Fruit fly (Drosophila melanogaster) whole organism, embryonic: ENCODE results near the gene nonA.

Experiments used
- Blimp-1 ChIP-seq: fragments of 200-800 bp; sonication (Bioruptor generic); optimal IDR thresholded peaks from 3 replicates; lab custom pipeline; 2018; ENCODE audit warnings: missing biosample characterization, missing genetic modification characterization, mild to moderate bottlenecking, moderate library complexity, missing genetic modification reagents
- CG1233 ChIP-seq: fragments of 200-800 bp; sonication (Bioruptor generic); optimal IDR thresholded peaks from 4 replicates; lab custom pipeline; 2018; ENCODE audit warnings: missing biosample characterization, mild to moderate bottlenecking, missing genetic modification characterization
- CG12744 ChIP-seq: fragments of 200-800 bp; sonication (Bioruptor generic); optimal IDR thresholded peaks from 2 replicates; lab custom pipeline; 2016; ENCODE audit warnings: missing biosample characterization, missing genetic modification characterization
- CG13775 ChIP-seq: fragments of 200-800 bp; sonication (Bioruptor generic); optimal IDR thresholded peaks from 3 replicates; lab custom pipeline; 2017; ENCODE audit warnings: missing biosample characterization, mild to moderate bottlenecking, missing genetic modification characterization
- CG14441 ChIP-seq: fragments of 200-800 bp; sonication (Bioruptor generic); IDR thresholded peaks from 2 replicates; pipeline ENCODE4 v1.3.6; 2022; ENCODE audit warnings: missing biosample characterization, missing genetic modification characterization
- CG1647 ChIP-seq: fragments of 200-800 bp; sonication (Bioruptor generic); optimal IDR thresholded peaks from 3 replicates; lab custom pipeline; 2016; ENCODE audit warnings: missing biosample characterization, missing genetic modification characterization
- CG2199 ChIP-seq: fragments of 200-800 bp; sonication (Bioruptor generic); IDR thresholded peaks from 3 replicates; pipeline ENCODE4 v1.3.6; 2022; ENCODE audit warnings: missing biosample characterization, missing genetic modification characterization
- CG2712 ChIP-seq: fragments of 200-800 bp; optimal IDR thresholded peaks from 3 replicates; lab custom pipeline; 2019; ENCODE audit warnings: missing biosample characterization, mild to moderate bottlenecking, missing genetic modification characterization, moderate library complexity
- CG32532 ChIP-seq: fragments of 200-800 bp; sonication (Bioruptor generic); IDR thresholded peaks from 2 replicates; pipeline ENCODE4 v1.3.6; 2022; ENCODE audit warnings: missing biosample characterization, missing genetic modification characterization
- CG32772 ChIP-seq: fragments of 200-800 bp; sonication (Bioruptor generic); IDR thresholded peaks from 2 replicates; pipeline ENCODE4 v1.3.6; 2022; ENCODE audit warnings: missing biosample characterization, missing genetic modification characterization
- CG6765 ChIP-seq: fragments of 200-800 bp; sonication (Bioruptor generic); optimal IDR thresholded peaks from 3 replicates; lab custom pipeline; 2017; ENCODE audit warnings: missing biosample characterization, mild to moderate bottlenecking, missing genetic modification characterization
- CG6791 ChIP-seq: fragments of 200-800 bp; sonication (Bioruptor generic); IDR thresholded peaks from 3 replicates; pipeline ENCODE4 v1.3.6; 2022; ENCODE audit warnings: missing biosample characterization, missing genetic modification characterization; ENCODE audit not compliant: partially characterized antibody
- CkIIα-i1 ChIP-seq: fragments of 200-800 bp; sonication (Bioruptor generic); IDR thresholded peaks from 2 replicates; pipeline ENCODE4 v1.3.6; 2022; ENCODE audit warnings: missing biosample characterization, missing genetic modification characterization
- Dbx ChIP-seq: fragments of 200-800 bp; sonication (Bioruptor generic); IDR thresholded peaks from 3 replicates; pipeline ENCODE4 v1.3.6; 2022; ENCODE audit warnings: missing biosample characterization, missing genetic modification characterization
- Dip3 ChIP-seq: fragments of 200-800 bp; sonication (Bioruptor generic); optimal IDR thresholded peaks from 3 replicates; lab custom pipeline; 2016; ENCODE audit warnings: missing biosample characterization, missing genetic modification characterization
- Dll ChIP-seq: fragments of 200-800 bp; sonication (Bioruptor generic); IDR thresholded peaks from 4 replicates; pipeline ENCODE4 v1.3.6; 2022; ENCODE audit warnings: missing biosample characterization, missing genetic modification characterization; ENCODE audit not compliant: partially characterized antibody
- Hmx ChIP-seq: fragments of 200-800 bp; sonication (Bioruptor generic); optimal IDR thresholded peaks from 2 replicates; lab custom pipeline; 2016; ENCODE audit warnings: missing biosample characterization, missing genetic modification characterization
- Ptx1 ChIP-seq: fragments of 200-800 bp; sonication (Bioruptor generic); IDR thresholded peaks from 2 replicates; pipeline ENCODE4 v1.3.6; 2022; ENCODE audit warnings: missing biosample characterization, missing genetic modification characterization
- Side ChIP-seq: fragments of 200-800 bp; sonication (Bioruptor generic); optimal IDR thresholded peaks from 2 replicates; lab custom pipeline; 2016; ENCODE audit warnings: missing biosample characterization, missing genetic modification characterization
- Sin3A ChIP-seq: fragments of >200 bp; optimal IDR thresholded peaks from 2 replicates; lab custom pipeline; 2018
- Taf1 ChIP-seq: fragments of 200-800 bp; sonication (Bioruptor generic); IDR thresholded peaks from 2 replicates; pipeline ENCODE4 v1.3.6; 2022; ENCODE audit warnings: missing biosample characterization, missing genetic modification characterization
- Trl ChIP-seq, 3 experiments: fragments of >200 bp in 2 of 3; fragments of 200-800 bp in 1 of 3; sonication (Bioruptor generic) in 1 of 3; optimal IDR thresholded peaks; 2 replicates in 1 of 3; 3 replicates in 2 of 3; lab custom pipeline; 2016 to 2017; ENCODE audit warnings: missing biosample characterization in 1 of 3, missing genetic modification characterization in 1 of 3
- amos ChIP-seq: fragments of 200-800 bp; sonication (Bioruptor generic); IDR thresholded peaks from 2 replicates; pipeline ENCODE4 v1.3.6; 2022; ENCODE audit warnings: missing biosample characterization, missing genetic modification characterization; ENCODE audit not compliant: partially characterized antibody
- ap ChIP-seq: fragments of 200-800 bp; sonication (Bioruptor generic); IDR thresholded peaks from 2 replicates; pipeline ENCODE4 v1.3.6; 2022; ENCODE audit warnings: missing biosample characterization, missing genetic modification characterization
- az2 ChIP-seq: fragments of 200-800 bp; sonication (Bioruptor generic); optimal IDR thresholded peaks from 3 replicates; lab custom pipeline; 2016; ENCODE audit warnings: missing biosample characterization, missing genetic modification characterization
- bigmax ChIP-seq: fragments of 200-800 bp; sonication (Bioruptor generic); optimal IDR thresholded peaks from 2 replicates; lab custom pipeline; 2018; ENCODE audit warnings: missing biosample characterization, mild to moderate bottlenecking, missing genetic modification characterization
- caup ChIP-seq: fragments of 200-800 bp; sonication (Bioruptor generic); optimal IDR thresholded peaks from 3 replicates; lab custom pipeline; 2017; ENCODE audit warnings: missing biosample characterization, mild to moderate bottlenecking, missing genetic modification characterization, moderate library complexity; ENCODE audit not compliant: severe bottlenecking
- cg ChIP-seq: fragments of 200-800 bp; sonication (Bioruptor generic); optimal IDR thresholded peaks from 3 replicates; lab custom pipeline; 2019; ENCODE audit warnings: missing biosample characterization, mild to moderate bottlenecking, missing genetic modification characterization, moderate library complexity
- chinmo ChIP-seq: fragments of 200-800 bp; sonication (Bioruptor generic); IDR thresholded peaks from 4 replicates; pipeline ENCODE4 v1.3.6; 2022; ENCODE audit warnings: missing biosample characterization, missing genetic modification characterization; ENCODE audit not compliant: partially characterized antibody
- chn ChIP-seq: fragments of 200-800 bp; sonication (Bioruptor generic); optimal IDR thresholded peaks from 2 replicates; lab custom pipeline; 2016; ENCODE audit warnings: missing biosample characterization, missing genetic modification characterization
- corto ChIP-seq: fragments of 200-800 bp; sonication (Bioruptor generic); optimal IDR thresholded peaks from 2 replicates; lab custom pipeline; 2016; ENCODE audit warnings: missing biosample characterization, mild to moderate bottlenecking, missing genetic modification characterization, moderate library complexity
- danr ChIP-seq: fragments of 200-800 bp; sonication (Bioruptor generic); IDR thresholded peaks from 2 replicates; pipeline ENCODE4 v1.3.6; 2022; ENCODE audit warnings: missing biosample characterization, missing genetic modification characterization
- dimm ChIP-seq: fragments of 200-800 bp; sonication (Bioruptor generic); IDR thresholded peaks from 2 replicates; pipeline ENCODE4 v1.3.6; 2022; ENCODE audit warnings: missing biosample characterization, missing genetic modification characterization
- dpn ChIP-seq, 2 experiments: fragments of 200-800 bp; sonication (Bioruptor generic); optimal IDR thresholded peaks; 3 replicates each; lab custom pipeline; 2016; ENCODE audit warnings: missing biosample characterization in 2 of 2, missing genetic modification characterization in 2 of 2
- dysf ChIP-seq: fragments of 200-800 bp; sonication (Bioruptor generic); IDR thresholded peaks from 3 replicates; pipeline ENCODE4 v1.3.6; 2022; ENCODE audit warnings: missing biosample characterization, missing genetic modification characterization
- hth ChIP-seq: fragments of >200 bp; optimal IDR thresholded peaks from 2 replicates; lab custom pipeline; 2017; ENCODE audit warnings: inconsistent platforms
- kay ChIP-seq: fragments of 200-800 bp; sonication (Bioruptor generic); optimal IDR thresholded peaks from 2 replicates; lab custom pipeline; 2016; ENCODE audit warnings: missing biosample characterization, missing genetic modification characterization
- ken ChIP-seq: fragments of 200-800 bp; sonication (Bioruptor generic); IDR thresholded peaks from 3 replicates; pipeline ENCODE4 v1.3.6; 2022; ENCODE audit warnings: missing biosample characterization, missing genetic modification characterization
- lbe ChIP-seq: fragments of 200-800 bp; sonication (Bioruptor generic); optimal IDR thresholded peaks from 2 replicates; lab custom pipeline; 2016; ENCODE audit warnings: missing biosample characterization, mild to moderate bottlenecking, missing genetic modification characterization
- lilli ChIP-seq: fragments of 200-800 bp; sonication (Bioruptor generic); optimal IDR thresholded peaks from 3 replicates; lab custom pipeline; 2016; ENCODE audit warnings: missing biosample characterization, missing genetic modification characterization
- maf-S ChIP-seq: fragments of 200-800 bp; sonication (Bioruptor generic); optimal IDR thresholded peaks from 2 replicates; lab custom pipeline; 2016; ENCODE audit warnings: missing biosample characterization, missing genetic modification characterization
- mam ChIP-seq: fragments of 200-800 bp; sonication (Bioruptor generic); optimal IDR thresholded peaks from 3 replicates; lab custom pipeline; 2016; ENCODE audit warnings: missing biosample characterization, missing genetic modification characterization
- odd ChIP-seq: fragments of 200-800 bp; sonication (Bioruptor generic); optimal IDR thresholded peaks from 2 replicates; lab custom pipeline; 2017; ENCODE audit warnings: missing biosample characterization, mild to moderate bottlenecking, missing genetic modification characterization
- pho ChIP-seq: fragments of 200-800 bp; sonication (Bioruptor generic); optimal IDR thresholded peaks from 2 replicates; lab custom pipeline; 2016; ENCODE audit warnings: missing biosample characterization, missing genetic modification characterization
- phol ChIP-seq: fragments of 200-800 bp; sonication (Bioruptor generic); optimal IDR thresholded peaks from 3 replicates; lab custom pipeline; 2018; ENCODE audit warnings: missing biosample characterization, mild to moderate bottlenecking, missing genetic modification characterization, moderate library complexity
- pros ChIP-seq: fragments of 200-800 bp; sonication (Bioruptor generic); optimal IDR thresholded peaks from 3 replicates; lab custom pipeline; 2019; ENCODE audit warnings: missing biosample characterization, mild to moderate bottlenecking, missing genetic modification characterization, moderate library complexity
- row ChIP-seq: fragments of 200-800 bp; sonication (Bioruptor generic); IDR thresholded peaks from 3 replicates; pipeline ENCODE4 v1.3.6; 2022; ENCODE audit warnings: missing biosample characterization, missing genetic modification characterization
- trh ChIP-seq: fragments of 200-800 bp; sonication (Bioruptor generic); optimal IDR thresholded peaks from 2 replicates; lab custom pipeline; 2016; ENCODE audit warnings: missing biosample characterization, missing genetic modification characterization
- vvl ChIP-seq: fragments of 200-800 bp; sonication (Bioruptor generic); IDR thresholded peaks from 2 replicates; pipeline ENCODE4 v1.3.6; 2022; ENCODE audit warnings: missing biosample characterization, missing genetic modification characterization
- z ChIP-seq: fragments of 200-800 bp; sonication (Bioruptor generic); IDR thresholded peaks from 3 replicates; pipeline ENCODE4 v1.3.6; 2022; ENCODE audit warnings: missing biosample characterization, missing genetic modification characterization

The nonA gene

dm6 chrX:16320197-16320921, 41.0 kb upstream of the nonA start, which contains the start of gene Cyp1 (continued):
- TF ChIP-seq chn (GFP tag; lab: Kevin White, UChicago): no peak
- peak; percentile 18 for TF ChIP-seq mam
- TF ChIP-seq Trl (optimal IDR thresholded peaks at IDR 0.05; lab: Kevin White, UChicago): no peak
- no peak for TF ChIP-seq Trl (GFP tag; optimal IDR thresholded peaks at IDR 0.05; lab: Kevin White, UChicago)
- peak; percentile 55 for TF ChIP-seq vvl (GFP tag; lab: Robert Waterston, UW)
- TF ChIP-seq lilli: peak; percentile 49
- peak; percentile 47; the same call in 1 of the 3 replicates for TF ChIP-seq ken
- no peak for TF ChIP-seq CG6765
- no peak for TF ChIP-seq lbe
- peak; percentile 81 for TF ChIP-seq row (GFP tag; lab: Robert Waterston, UW)
- TF ChIP-seq dpn (GFP tag; optimal IDR thresholded peaks at IDR 0.05; lab: Kevin White, UChicago): peak; percentile 11 to 28
- TF ChIP-seq CG32532: no peak; the same call in none of the 2 replicates
- no peak for TF ChIP-seq CkIIα-i1
- TF ChIP-seq ap (GFP tag; lab: Robert Waterston, UW): peak; percentile 32; the same call in 1 of the 2 replicates
- TF ChIP-seq danr (GFP tag; lab: Robert Waterston, UW): no peak
- no peak for TF ChIP-seq CG12744
- peak; percentile 47; the same call in 2 of the 3 replicates for TF ChIP-seq dysf (GFP tag; lab: Robert Waterston, UW)
- no peak for TF ChIP-seq Sin3A (lab: Kevin White, UChicago)
- TF ChIP-seq CG32772 (GFP tag; lab: Robert Waterston, UW): peak; percentile 32; the same call in 1 of the 2 replicates
- TF ChIP-seq Hmx: no peak
- no peak for TF ChIP-seq corto (GFP tag; lab: Kevin White, UChicago)
- peak; percentile 58 for TF ChIP-seq CG13775 (GFP tag; lab: Kevin White, UChicago)
- TF ChIP-seq Side: peak; percentile 12
- TF ChIP-seq CG2199 (GFP tag; lab: Robert Waterston, UW): no peak
- TF ChIP-seq az2 (GFP tag; lab: Kevin White, UChicago): no peak
- peak; percentile 85 for TF ChIP-seq CG6791 (GFP tag; lab: Robert Waterston, UW)
- TF ChIP-seq phol (tag; lab: Kevin White, UChicago): peak; percentile 92
- TF ChIP-seq trh (GFP tag; lab: Kevin White, UChicago): no peak
- TF ChIP-seq Dll: peak; percentile 65; the same call in 3 of the 4 replicates
- TF ChIP-seq chinmo (GFP tag; lab: Robert Waterston, UW): peak; percentile 87
- TF ChIP-seq pros (GFP tag; lab: Kevin White, UChicago): no peak
- TF ChIP-seq odd (GFP tag; lab: Kevin White, UChicago): no peak
- peak; percentile 80 for TF ChIP-seq bigmax (GFP tag; lab: Kevin White, UChicago)
- TF ChIP-seq hth (lab: Kevin White, UChicago): no peak
- peak; percentile 51 for TF ChIP-seq CG2712 (tag; lab: Kevin White, UChicago)
- TF ChIP-seq maf-S: no peak
- no peak for TF ChIP-seq Dip3 (GFP tag; lab: Kevin White, UChicago)
- TF ChIP-seq Ptx1 (GFP tag; lab: Robert Waterston, UW): 0 out of 2 replicates have a peak, but pooled peaks have one; percentile 43
- TF ChIP-seq dimm (GFP tag; lab: Robert Waterston, UW): no peak
- no peak for TF ChIP-seq Blimp-1 (GFP tag; lab: Kevin White, UChicago)
- TF ChIP-seq pho: no peak
- peak; percentile 33 for TF ChIP-seq CG1233 (GFP tag; lab: Kevin White, UChicago)
- TF ChIP-seq caup (GFP tag; lab: Kevin White, UChicago): peak; percentile 21
- no peak for TF ChIP-seq CG1647 (GFP tag; lab: Kevin White, UChicago)
- no peak for TF ChIP-seq cg
- TF ChIP-seq Taf1 (GFP tag; lab: Robert Waterston, UW): peak; percentile 6; the same call in 1 of the 2 replicates
- peak; percentile 63 for TF ChIP-seq CG14441 (GFP tag; lab: Robert Waterston, UW)
- TF ChIP-seq kay (GFP tag; lab: Kevin White, UChicago): no peak
- no peak for TF ChIP-seq z (GFP tag; lab: Robert Waterston, UW)
- TF ChIP-seq amos (GFP tag; lab: Robert Waterston, UW): peak; percentile 90
- TF ChIP-seq Dbx (GFP tag; lab: Robert Waterston, UW): peak; percentile 79
